Fruit fly (Drosophila melanogaster) whole organism, embryonic: ENCODE results near the gene corto.

Experiments
- Awh ChIP-seq: fragments of 200-800 bp; sonication (Bioruptor generic); IDR thresholded peaks from 2 replicates; pipeline ENCODE4, ENCODE4 v1.3.6; 2022; ENCODE audit warnings: missing biosample characterization, missing genetic modification characterization
- Bgb ChIP-seq: fragments of 200-800 bp; sonication (Bioruptor generic); IDR thresholded peaks from 2 replicates; pipeline ENCODE4 v1.3.6; 2022; ENCODE audit warnings: missing biosample characterization, missing genetic modification characterization; ENCODE audit not compliant: partially characterized antibody
- CG10321 ChIP-seq: fragments of 200-800 bp; sonication (Bioruptor generic); IDR thresholded peaks from 2 replicates; pipeline ENCODE4 v1.3.6; 2022; ENCODE audit warnings: missing biosample characterization, missing genetic modification characterization
- CG12236 ChIP-seq: fragments of 200-800 bp; sonication (Bioruptor generic); optimal IDR thresholded peaks from 2 replicates; lab custom pipeline; 2016; ENCODE audit warnings: missing biosample characterization, missing genetic modification characterization
- CG1233 ChIP-seq: fragments of 200-800 bp; sonication (Bioruptor generic); optimal IDR thresholded peaks from 4 replicates; lab custom pipeline; 2018; ENCODE audit warnings: missing biosample characterization, mild to moderate bottlenecking, missing genetic modification characterization
- CG13624 ChIP-seq: fragments of 200-800 bp; sonication (Bioruptor generic); optimal IDR thresholded peaks from 2 replicates; lab custom pipeline; 2016; ENCODE audit warnings: missing biosample characterization, missing genetic modification characterization
- CG15514 ChIP-seq: fragments of 200-800 bp; sonication (Bioruptor generic); optimal IDR thresholded peaks from 3 replicates; lab custom pipeline; 2017; ENCODE audit warnings: missing biosample characterization, missing genetic modification characterization, mild to moderate bottlenecking, moderate library complexity, missing genetic modification reagents
- CG17912 ChIP-seq: fragments of 200-800 bp; sonication (Bioruptor generic); optimal IDR thresholded peaks from 2 replicates; lab custom pipeline; 2018; ENCODE audit warnings: missing biosample characterization, mild to moderate bottlenecking, missing genetic modification characterization
- CG1832 ChIP-seq: fragments of 200-800 bp; sonication (Bioruptor generic); optimal IDR thresholded peaks from 2 replicates; lab custom pipeline; 2017; ENCODE audit warnings: missing biosample characterization, mild to moderate bottlenecking, missing genetic modification characterization, inconsistent platforms
- CG4328 ChIP-seq: fragments of 200-800 bp; sonication (Bioruptor generic); optimal IDR thresholded peaks from 3 replicates; lab custom pipeline; 2017; ENCODE audit warnings: missing biosample characterization, missing genetic modification reagents, missing genetic modification characterization
- CG4854 ChIP-seq: fragments of 200-800 bp; sonication (Bioruptor generic); optimal IDR thresholded peaks from 2 replicates; lab custom pipeline; 2016; ENCODE audit warnings: missing biosample characterization, missing genetic modification characterization, inconsistent platforms
- CG6272 ChIP-seq: fragments of 200-800 bp; sonication (Bioruptor generic); IDR thresholded peaks from 2 replicates; pipeline ENCODE4 v1.3.6; 2022; ENCODE audit warnings: missing biosample characterization, missing genetic modification characterization
- CG7556 ChIP-seq: fragments of 200-800 bp; sonication (Bioruptor generic); optimal IDR thresholded peaks from 2 replicates; lab custom pipeline; 2017; ENCODE audit warnings: missing biosample characterization, mild to moderate bottlenecking, missing genetic modification characterization
- CG8089 ChIP-seq: fragments of 200-800 bp; sonication (Bioruptor generic); optimal IDR thresholded peaks from 3 replicates; lab custom pipeline; 2016; ENCODE audit warnings: missing biosample characterization, missing genetic modification characterization
- CG9727 ChIP-seq: fragments of 200-800 bp; sonication (Bioruptor generic); optimal IDR thresholded peaks from 3 replicates; lab custom pipeline; 2017; ENCODE audit warnings: missing biosample characterization, mild to moderate bottlenecking, missing genetic modification characterization
- CG9797 ChIP-seq: fragments of 200-800 bp; sonication (Bioruptor generic); optimal IDR thresholded peaks from 3 replicates; lab custom pipeline; 2018; ENCODE audit warnings: missing biosample characterization, mild to moderate bottlenecking, missing genetic modification characterization
- CG9876 ChIP-seq: fragments of 200-800 bp; sonication (Bioruptor generic); optimal IDR thresholded peaks from 2 replicates; lab custom pipeline; 2016; ENCODE audit warnings: missing biosample characterization, missing genetic modification characterization
- Eip74EF ChIP-seq, 2 experiments: fragments of 200-800 bp in 1 of 2; fragments of >200 bp in 1 of 2; sonication (Bioruptor generic) in 1 of 2; optimal IDR thresholded peaks; 2 replicates each; lab custom pipeline; 2017 to 2019; ENCODE audit warnings: missing biosample characterization in 2 of 2, missing genetic modification characterization in 2 of 2, mild to moderate bottlenecking in 1 of 2, moderate library complexity in 1 of 2
- Ets97D ChIP-seq: fragments of 200-800 bp; sonication (Bioruptor generic); optimal IDR thresholded peaks from 3 replicates; lab custom pipeline; 2016; ENCODE audit warnings: missing biosample characterization, missing genetic modification characterization
- Fer1 ChIP-seq: fragments of 200-800 bp; sonication (Bioruptor generic); optimal IDR thresholded peaks from 2 replicates; lab custom pipeline; 2017; ENCODE audit warnings: missing biosample characterization, mild to moderate bottlenecking, missing genetic modification characterization
- HLH4C ChIP-seq: fragments of 200-800 bp; sonication (Bioruptor generic); IDR thresholded peaks from 3 replicates; pipeline ENCODE4 v1.3.6; 2022; ENCODE audit warnings: missing biosample characterization, missing genetic modification characterization; ENCODE audit not compliant: partially characterized antibody
- HLHmδ ChIP-seq: fragments of 200-800 bp; sonication (Bioruptor generic); optimal IDR thresholded peaks from 2 replicates; lab custom pipeline; 2018; ENCODE audit warnings: missing biosample characterization, mild to moderate bottlenecking, missing genetic modification characterization, moderate library complexity
- Hr51 ChIP-seq, 2 experiments: fragments of 200-800 bp; sonication (Bioruptor generic); optimal IDR thresholded peaks; 2 replicates in 1 of 2; 3 replicates in 1 of 2; lab custom pipeline; 2016 to 2018; ENCODE audit warnings: missing biosample characterization in 2 of 2, missing genetic modification characterization in 2 of 2, mild to moderate bottlenecking in 1 of 2, moderate library complexity in 1 of 2
- Nf-YB ChIP-seq: fragments of 200-800 bp; sonication (Bioruptor generic); optimal IDR thresholded peaks from 3 replicates; lab custom pipeline; 2019; ENCODE audit warnings: missing biosample characterization, mild to moderate bottlenecking, missing genetic modification characterization, moderate library complexity
- Side ChIP-seq: fragments of 200-800 bp; sonication (Bioruptor generic); optimal IDR thresholded peaks from 2 replicates; lab custom pipeline; 2016; ENCODE audit warnings: missing biosample characterization, missing genetic modification characterization
- TFAM ChIP-seq: fragments of 200-800 bp; sonication (Bioruptor generic); optimal IDR thresholded peaks from 2 replicates; lab custom pipeline; 2017; ENCODE audit warnings: missing biosample characterization, missing genetic modification characterization, inconsistent platforms
- Trl ChIP-seq, 3 experiments: fragments of >200 bp in 2 of 3; fragments of 200-800 bp in 1 of 3; sonication (Bioruptor generic) in 1 of 3; optimal IDR thresholded peaks; 2 replicates in 1 of 3; 3 replicates in 2 of 3; lab custom pipeline; 2016 to 2017; ENCODE audit warnings: missing biosample characterization in 1 of 3, missing genetic modification characterization in 1 of 3
- aop ChIP-seq: fragments of 200-800 bp; sonication (Bioruptor generic); IDR thresholded peaks from 2 replicates; pipeline ENCODE4 v1.3.6; 2022; ENCODE audit warnings: missing biosample characterization, missing genetic modification characterization
- bab2 ChIP-seq: fragments of 200-800 bp; sonication (Bioruptor generic); optimal IDR thresholded peaks from 2 replicates; lab custom pipeline; 2016; ENCODE audit warnings: missing biosample characterization, missing genetic modification characterization
- btn ChIP-seq: fragments of 200-800 bp; sonication (Bioruptor generic); optimal IDR thresholded peaks from 2 replicates; lab custom pipeline; 2016; ENCODE audit warnings: missing biosample characterization, missing genetic modification characterization
- cato ChIP-seq: fragments of 200-800 bp; sonication (Bioruptor generic); optimal IDR thresholded peaks from 2 replicates; lab custom pipeline; 2016; ENCODE audit warnings: missing biosample characterization, missing genetic modification characterization, borderline replicate concordance
- cwo ChIP-seq: fragments of 200-800 bp; sonication (Bioruptor generic); optimal IDR thresholded peaks from 3 replicates; lab custom pipeline; 2017; ENCODE audit warnings: missing biosample characterization, missing genetic modification characterization, mild to moderate bottlenecking, moderate library complexity, missing genetic modification reagents
- disco-r ChIP-seq: fragments of 200-800 bp; sonication (Bioruptor generic); optimal IDR thresholded peaks from 2 replicates; lab custom pipeline; 2016; ENCODE audit warnings: missing biosample characterization, missing genetic modification characterization
- dpn ChIP-seq, 2 experiments: fragments of 200-800 bp; sonication (Bioruptor generic); optimal IDR thresholded peaks; 3 replicates each; lab custom pipeline; 2016; ENCODE audit warnings: missing biosample characterization in 2 of 2, missing genetic modification characterization in 2 of 2
- eyg ChIP-seq: fragments of 200-800 bp; sonication (Bioruptor generic); optimal IDR thresholded peaks from 3 replicates; lab custom pipeline; 2016; ENCODE audit warnings: missing biosample characterization, missing genetic modification characterization
- ftz-f1 ChIP-seq: fragments of 200-800 bp; sonication (Bioruptor generic); optimal IDR thresholded peaks from 2 replicates; lab custom pipeline; 2016; ENCODE audit warnings: missing biosample characterization, missing genetic modification characterization
- fu2 ChIP-seq: fragments of 200-800 bp; sonication (Bioruptor generic); optimal IDR thresholded peaks from 2 replicates; lab custom pipeline; 2016; ENCODE audit warnings: missing biosample characterization, missing genetic modification characterization
- gcm2 ChIP-seq: fragments of 200-800 bp; sonication (Bioruptor generic); optimal IDR thresholded peaks from 2 replicates; lab custom pipeline; 2016; ENCODE audit warnings: missing biosample characterization, missing genetic modification characterization
- gt ChIP-seq: fragments of 200-800 bp; sonication (Bioruptor generic); IDR thresholded peaks from 2 replicates; pipeline ENCODE4 v1.3.6; 2022; ENCODE audit warnings: missing biosample characterization, missing genetic modification characterization
- h ChIP-seq: fragments of >200 bp; optimal IDR thresholded peaks from 2 replicates; lab custom pipeline; 2017
- ind ChIP-seq: fragments of 200-800 bp; sonication (Bioruptor generic); optimal IDR thresholded peaks from 3 replicates; lab custom pipeline; 2016; ENCODE audit warnings: missing biosample characterization, missing genetic modification characterization
- kah ChIP-seq: fragments of 200-800 bp; sonication (Bioruptor generic); optimal IDR thresholded peaks from 2 replicates; lab custom pipeline; 2018; ENCODE audit warnings: missing biosample characterization, mild to moderate bottlenecking, missing genetic modification characterization
- kay ChIP-seq: fragments of 200-800 bp; sonication (Bioruptor generic); optimal IDR thresholded peaks from 2 replicates; lab custom pipeline; 2016; ENCODE audit warnings: missing biosample characterization, missing genetic modification characterization
- klu ChIP-seq: fragments of 200-800 bp; sonication (Bioruptor generic); IDR thresholded peaks from 2 replicates; pipeline ENCODE4 v1.3.6; 2022; ENCODE audit warnings: missing biosample characterization, missing genetic modification characterization
- pho ChIP-seq: fragments of 200-800 bp; sonication (Bioruptor generic); optimal IDR thresholded peaks from 2 replicates; lab custom pipeline; 2016; ENCODE audit warnings: missing biosample characterization, missing genetic modification characterization
- phol ChIP-seq: fragments of 200-800 bp; sonication (Bioruptor generic); optimal IDR thresholded peaks from 3 replicates; lab custom pipeline; 2018; ENCODE audit warnings: missing biosample characterization, mild to moderate bottlenecking, missing genetic modification characterization, moderate library complexity
- pita ChIP-seq: fragments of 200-800 bp; sonication (Bioruptor generic); optimal IDR thresholded peaks from 2 replicates; lab custom pipeline; 2017; ENCODE audit warnings: missing biosample characterization, mild to moderate bottlenecking, missing genetic modification characterization
- row ChIP-seq: fragments of 200-800 bp; sonication (Bioruptor generic); IDR thresholded peaks from 3 replicates; pipeline ENCODE4 v1.3.6; 2022; ENCODE audit warnings: missing biosample characterization, missing genetic modification characterization
- sens ChIP-seq: fragments of 200-800 bp; sonication (Bioruptor generic); peaks from one replicate; lab custom pipeline; 2016; ENCODE audit warnings: missing biosample characterization, missing genetic modification characterization
- tna ChIP-seq: fragments of 200-800 bp; sonication (Bioruptor generic); IDR thresholded peaks from 2 replicates; pipeline ENCODE4 v1.3.6; 2022; ENCODE audit warnings: missing biosample characterization, missing genetic modification characterization; ENCODE audit not compliant: partially characterized antibody
- yki ChIP-seq: fragments of >200 bp; optimal IDR thresholded peaks from 3 replicates; lab custom pipeline; 2018

Gene corto

dm6 chr3R:5127790-5128243, 40.9 kb upstream of the corto start, which contains the start of gene RabGGTa (continued):
- TF ChIP-seq Nf-YB (GFP tag; lab: Kevin White, UChicago) (peak; percentile 43), CG17912 (GFP tag; lab: Kevin White, UChicago) (peak; percentile 2), CG13624 (peak; percentile 59), kay (peak; percentile 57), dpn (GFP tag; optimal IDR thresholded peaks at IDR 0.05; lab: Kevin White, UChicago) (peak; percentile 41 to 53), Eip74EF (GFP tag; optimal IDR thresholded peaks at IDR 0.05; lab: Kevin White, UChicago) (peak in 1 of 2 experiments; percentile 60), disco-r (GFP tag; lab: Kevin White, UChicago) (peak; percentile 4), Side (GFP tag; lab: Kevin White, UChicago) (peak; percentile 16), TFAM (GFP tag; lab: Kevin White, UChicago) (no peak), Fer1 (GFP tag; lab: Kevin White, UChicago) (peak; percentile 68), Ets97D (GFP tag; lab: Kevin White, UChicago) (peak; percentile 44), HLH4C (GFP tag; lab: Robert Waterston, UW) (no peak), CG1832 (GFP tag; lab: Kevin White, UChicago) (no peak), CG6272 (GFP tag; lab: Robert Waterston, UW) (0 out of 2 replicates have a peak, but pooled peaks have one; percentile 35), h (no peak), sens (GFP tag; lab: Kevin White, UChicago) (peak; percentile 96), CG4328 (GFP tag; lab: Kevin White, UChicago) (no peak), HLHmδ (GFP tag; lab: Kevin White, UChicago) (no peak), phol (tag; lab: Kevin White, UChicago) (peak; percentile 76), pho (peak; percentile 69), CG10321 (GFP tag; lab: Robert Waterston, UW) (0 out of 2 replicates have a peak, but pooled peaks have one; percentile 8), row (GFP tag; lab: Robert Waterston, UW) (peak; percentile 82), CG8089 (GFP tag; lab: Kevin White, UChicago) (no peak), bab2 (GFP tag; lab: Kevin White, UChicago) (peak; percentile 76), aop (GFP tag; lab: Robert Waterston, UW) (no peak), ind (peak; percentile 42), CG1233 (GFP tag; lab: Kevin White, UChicago) (peak; percentile 51), eyg (GFP tag; lab: Kevin White, UChicago) (peak; percentile 19), CG9797 (GFP tag; lab: Kevin White, UChicago) (peak; percentile 67), gcm2 (GFP tag; lab: Kevin White, UChicago) (no peak), Bgb (no peak), Awh (no peak), tna (GFP tag; lab: Robert Waterston, UW) (no peak), Trl (optimal IDR thresholded peaks at IDR 0.05; lab: Kevin White, UChicago) (no peak), Trl (GFP tag; optimal IDR thresholded peaks at IDR 0.05; lab: Kevin White, UChicago) (peak; percentile 56), pita (no peak), CG9727 (GFP tag; lab: Kevin White, UChicago) (peak; percentile 64), btn (GFP tag; lab: Kevin White, UChicago) (peak; percentile 55), kah (no peak), fu2 (peak; percentile 35), CG9876 (GFP tag; lab: Kevin White, UChicago) (peak; percentile 27), ftz-f1 (GFP tag; lab: Kevin White, UChicago) (no peak), klu (GFP tag; lab: Robert Waterston, UW) (0 out of 2 replicates have a peak, but pooled peaks have one; percentile 16), yki (no peak), CG4854 (GFP tag; lab: Kevin White, UChicago) (peak; percentile 32), gt (no peak), cwo (GFP tag; lab: Kevin White, UChicago) (peak; percentile 12), cato (GFP tag; lab: Kevin White, UChicago) (peak; percentile 38), CG12236 (GFP tag; lab: Kevin White, UChicago) (no peak), Hr51 (GFP tag; optimal IDR thresholded peaks at IDR 0.05; lab: Kevin White, UChicago) (peak; percentile 41 to 75), CG15514 (peak; percentile 40), CG7556 (GFP tag; lab: Kevin White, UChicago) (peak; percentile 54)
